Worm (Caenorhabditis elegans) whole organism, early embryonic: ENCODE measurements around the gene ears-2.

ENCODE experiments used
- aly-1 ChIP-seq: sonication (generic microtip); optimal IDR thresholded peaks from 2 replicates; lab custom pipeline; 2016; ENCODE audit warnings: missing genetic modification characterization, missing compliant biosample characterization
- ama-1 ChIP-seq: fragments of 150-350 bp; optimal IDR thresholded peaks from 2 replicates; lab custom pipeline; 2014
- ceh-13 ChIP-seq: fragments of 200-800 bp; sonication (Bioruptor generic); optimal IDR thresholded peaks from 2 replicates; lab custom pipeline; 2018; ENCODE audit warnings: mild to moderate bottlenecking, missing genetic modification characterization, missing compliant biosample characterization
- tbx-11 ChIP-seq: fragments of 200-800 bp; sonication (Bioruptor generic); IDR thresholded peaks from 2 replicates; pipeline ENCODE4 v1.3.6; 2022; ENCODE audit warnings: missing genetic modification characterization, missing compliant biosample characterization

- TF ChIP-seq ama-1 (lab: Kevin White, UChicago) (no peak), tbx-11 (GFP tag; lab: Robert Waterston, UW) (no peak), aly-1 (no peak), ceh-13 (GFP tag; lab: Kevin White, UChicago) (no peak)
Measured at ce11 chrIV:387283-388048, 2.8 kb downstream of the ears-2 start.
